Fruit fly (Drosophila melanogaster): ENCODE data around the gene CG32755.

CG32755 gene

DNA sequence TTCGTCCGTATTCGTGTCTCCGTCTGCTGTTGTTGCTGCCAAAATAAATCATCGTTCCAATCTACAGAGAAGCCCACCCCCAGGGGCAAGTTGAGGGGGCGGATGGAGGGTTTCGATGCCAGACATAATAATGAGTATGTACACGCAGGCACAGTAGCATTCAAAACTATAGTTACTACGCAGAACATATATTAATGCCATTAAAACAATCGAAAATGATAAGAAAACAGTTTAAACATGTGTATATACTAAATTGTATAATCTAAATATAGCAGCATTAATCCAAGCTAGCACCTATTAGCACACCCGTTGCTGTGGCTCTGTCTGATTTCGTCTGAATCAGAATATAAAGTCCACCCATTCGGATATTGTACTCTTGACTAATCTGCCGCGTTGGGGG is 30.8 kb downstream of the CG32755 start (continued):
- TF ChIP-seq CG2712 (tag; optimal IDR thresholded peaks at IDR 0.05) (peak; percentile 75), zen2 (GFP tag; IDR thresholded peaks at IDR 0.05; ENCODE audit: partially characterized antibody) (no peak), Hr39 (optimal IDR thresholded peaks at IDR 0.05) (no peak), lilli (GFP tag; optimal IDR thresholded peaks at IDR 0.05) (peak; percentile 77), ranshi (GFP tag; IDR thresholded peaks at IDR 0.05) (peak; percentile 81), Sry-δ (GFP tag; optimal IDR thresholded peaks at IDR 0.05) (no peak), sens-2 (GFP tag; IDR thresholded peaks at IDR 0.05) (0 out of 2 replicates have a peak, but pooled peaks have one; percentile 51), CG8281 (tag; optimal IDR thresholded peaks at IDR 0.05) (peak; percentile 46), Fer2 (tag; optimal IDR thresholded peaks at IDR 0.05) (peak; percentile 17), luna (GFP tag; optimal IDR thresholded peaks at IDR 0.05) (no peak), prd (optimal IDR thresholded peaks at IDR 0.05) (no peak), prd (GFP tag; IDR thresholded peaks at IDR 0.05) (peak; percentile 81), trem (tag; optimal IDR thresholded peaks at IDR 0.05) (peak; percentile 1), Usf (GFP tag; optimal IDR thresholded peaks at IDR 0.05) (peak; percentile 30), tna (GFP tag; IDR thresholded peaks at IDR 0.05; ENCODE audit: partially characterized antibody) (no peak), fu2 (GFP tag; optimal IDR thresholded peaks at IDR 0.05) (peak; percentile 4), unpg (GFP tag; optimal IDR thresholded peaks at IDR 0.05) (peak; percentile 82), CG32767 (GFP tag; IDR thresholded peaks at IDR 0.05) (peak; percentile 83), CG7786 (GFP tag; optimal IDR thresholded peaks at IDR 0.05) (peak; percentile 23), Elba2 (GFP tag; optimal IDR thresholded peaks at IDR 0.05) (no peak), Bgb (GFP tag; IDR thresholded peaks at IDR 0.05; ENCODE audit: partially characterized antibody) (no peak), bowl (GFP tag; IDR thresholded peaks at IDR 0.05) (peak; percentile 55; the same call in 1 of the 2 replicates), tap (tag; optimal IDR thresholded peaks at IDR 0.05) (peak; percentile 75), nerfin-1 (tag; optimal IDR thresholded peaks at IDR 0.05) (peak; percentile 12), Mes4 (GFP tag; optimal IDR thresholded peaks at IDR 0.05) (peak; percentile 4), CG10267 (tag; optimal IDR thresholded peaks at IDR 0.05) (peak; percentile 53), CG5180 (GFP tag; optimal IDR thresholded peaks at IDR 0.05) (peak; percentile 49), H15 (GFP tag; IDR thresholded peaks at IDR 0.05) (peak; percentile 64; the same call in 2 of the 3 replicates), CG2120 (GFP tag; optimal IDR thresholded peaks at IDR 0.05) (peak; percentile 87), CG15269 (tag; optimal IDR thresholded peaks at IDR 0.05) (peak; percentile 84), CG2129 (GFP tag; IDR thresholded peaks at IDR 0.05; ENCODE audit: partially characterized antibody) (no peak), sim (GFP tag; IDR thresholded peaks at IDR 0.05) (no peak), bab2 (GFP tag; optimal IDR thresholded peaks at IDR 0.05) (peak; percentile 67), NK7.1 (GFP tag; optimal IDR thresholded peaks at IDR 0.05) (peak; percentile 14), CG15479 (GFP tag; optimal IDR thresholded peaks at IDR 0.05) (no peak), croc (GFP tag; conservative IDR thresholded peaks at IDR 0.05) (0 out of 3 replicates have a peak, but pooled peaks have one; percentile 41), Dip3 (GFP tag; optimal IDR thresholded peaks at IDR 0.05) (peak; percentile 62), jing (GFP tag; optimal IDR thresholded peaks at IDR 0.05) (peak; percentile 36), Ravus (GFP tag; IDR thresholded peaks at IDR 0.05) (peak; percentile 17; the same call in 1 of the 2 replicates), CG33557 (GFP tag; optimal IDR thresholded peaks at IDR 0.05) (no peak), CG14014 (GFP tag; IDR thresholded peaks at IDR 0.05) (peak; percentile 83), cwo (GFP tag; optimal IDR thresholded peaks at IDR 0.05) (peak; percentile 74), amos (GFP tag; IDR thresholded peaks at IDR 0.05; ENCODE audit: partially characterized antibody) (no peak), hth (optimal IDR thresholded peaks at IDR 0.05) (no peak), slou (GFP tag; optimal IDR thresholded peaks at IDR 0.05) (peak; percentile 43), D19B (GFP tag; optimal IDR thresholded peaks at IDR 0.05) (peak; percentile 63), CG7987 (GFP tag; optimal IDR thresholded peaks at IDR 0.05) (peak; percentile 47), Gug (GFP tag; IDR thresholded peaks at IDR 0.05) (peak; percentile 70), BtbVII (GFP tag; optimal IDR thresholded peaks at IDR 0.05) (peak; percentile 78), E2f1 (GFP tag; IDR thresholded peaks at IDR 0.05) (peak; percentile 64), run (tag; optimal IDR thresholded peaks at IDR 0.05) (peak; percentile 42)

Data from whole organism, embryonic.